Worm (Caenorhabditis elegans) whole organism, L2 larva: Measurements from ENCODE around the gene acr-14.

Source experiments
- aly-2 ChIP-seq: fragments of 150-350 bp; optimal IDR thresholded peaks from 2 replicates; lab custom pipeline; 2014; ENCODE audit warnings: missing biosample characterization, missing genetic modification characterization
- blmp-1 ChIP-seq: sonication (generic microtip); optimal IDR thresholded peaks from 2 replicates; lab custom pipeline; 2017; ENCODE audit warnings: missing genetic modification characterization, mild to moderate bottlenecking, missing compliant biosample characterization, antibody characterized with exemption, moderate library complexity; ENCODE audit not compliant: insufficient read depth
- mdl-1 ChIP-seq, 2 experiments: fragments of 150-350 bp in 1 of 2; sonication (generic microtip) in 1 of 2; optimal IDR thresholded peaks; 2 replicates each; lab custom pipeline; 2017; ENCODE audit warnings: missing biosample characterization in 2 of 2, missing genetic modification characterization in 2 of 2
- nhr-11 ChIP-seq: fragments of 150-350 bp; optimal IDR thresholded peaks from 2 replicates; lab custom pipeline; 2014; ENCODE audit warnings: missing biosample characterization, missing genetic modification characterization
- snpc-4 ChIP-seq: fragments of 150-350 bp; optimal IDR thresholded peaks from 2 replicates; lab custom pipeline; 2014; ENCODE audit warnings: missing biosample characterization, missing genetic modification characterization
- unc-62 ChIP-seq: fragments of 150-350 bp; optimal IDR thresholded peaks from 2 replicates; lab custom pipeline; 2014; ENCODE audit warnings: missing biosample characterization, missing genetic modification reagents, missing genetic modification characterization
- ztf-11 ChIP-seq: sonication (generic microtip); optimal IDR thresholded peaks from 2 replicates; lab custom pipeline; 2017; ENCODE audit warnings: missing biosample characterization, missing genetic modification characterization

- TF ChIP-seq snpc-4 (tag; lab: Kevin White, UChicago), result no peak
- no peak for TF ChIP-seq mdl-1 (tag; optimal IDR thresholded peaks at IDR 0.05; lab: Kevin White, UChicago)
- TF ChIP-seq nhr-11 (tag; lab: Kevin White, UChicago), result no peak
- TF ChIP-seq ztf-11 (tag; lab: Kevin White, UChicago), result no peak
- TF ChIP-seq aly-2 (tag; lab: Kevin White, UChicago), result no peak
- TF ChIP-seq blmp-1 (tag; lab: Kevin White, UChicago), result no peak
- no peak for TF ChIP-seq unc-62 (GFP tag; lab: Kevin White, UChicago)
Observed at ce11 chrII:8218266-8218665, 41.3 kb upstream of the acr-14 start.
